Worm (Caenorhabditis elegans): ENCODE measurements around the gene baz-2.

The baz-2 gene

ce11 chrIII:7622922-7623321, 32.9 kb downstream of the baz-2 start:
- no peak for TF ChIP-seq unc-62 (GFP tag; optimal IDR thresholded peaks at IDR 0.05)

DNA sequence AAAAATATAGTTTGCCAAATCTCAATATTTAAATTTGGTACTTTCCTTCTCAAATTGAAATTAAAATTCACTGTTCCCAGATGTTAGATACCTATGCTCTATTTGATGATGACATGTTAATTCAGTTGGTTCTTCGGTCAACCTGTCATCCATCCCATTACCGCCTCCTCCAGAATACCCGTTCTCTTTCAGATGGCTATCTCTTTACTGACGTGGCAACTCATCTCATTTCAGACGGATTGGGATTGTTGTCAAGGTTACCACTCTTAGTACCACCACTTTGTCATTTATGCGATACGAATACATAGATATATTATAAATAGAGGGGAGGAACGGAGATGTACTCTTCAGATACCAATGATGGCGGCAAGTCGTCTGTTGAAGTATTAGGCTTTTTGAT, 34.5 kb downstream of the baz-2 start:
- no peak for TF ChIP-seq unc-62 (GFP tag; optimal IDR thresholded peaks at IDR 0.05)

ce11 chrIII:7619846-7620245, 36.0 kb downstream of the baz-2 start:
- TF ChIP-seq unc-62 (GFP tag; optimal IDR thresholded peaks at IDR 0.05) = no peak

ce11 chrIII:7618294-7618693, 37.5 kb downstream of the baz-2 start:
- TF ChIP-seq unc-62 (GFP tag; optimal IDR thresholded peaks at IDR 0.05) = no peak

ce11 chrIII:7616228-7616627, 39.6 kb downstream of the baz-2 start, which contains the start of gene T04A6.1:
Gene T04A6.1, plus strand, starts transcription at chrIII:7616528.
- no peak for TF ChIP-seq unc-62 (GFP tag; optimal IDR thresholded peaks at IDR 0.05)

- TF ChIP-seq unc-62 (GFP tag; optimal IDR thresholded peaks at IDR 0.05) = no peak
These were observed 41.3 kb downstream of the baz-2 start, which contains the start of gene T04A6.2 for ce11 chrIII:7614530-7614929. Gene T04A6.2, plus strand, starts transcription at chrIII:7614830.

ce11 chrIII:7609168-7609567, 46.7 kb downstream of the baz-2 start, which contains the start of gene nsph-4.3:
Gene nsph-4.3, minus strand, starts transcription at chrIII:7609268.
- TF ChIP-seq unc-62 (GFP tag; optimal IDR thresholded peaks at IDR 0.05) = no peak

DNA sequence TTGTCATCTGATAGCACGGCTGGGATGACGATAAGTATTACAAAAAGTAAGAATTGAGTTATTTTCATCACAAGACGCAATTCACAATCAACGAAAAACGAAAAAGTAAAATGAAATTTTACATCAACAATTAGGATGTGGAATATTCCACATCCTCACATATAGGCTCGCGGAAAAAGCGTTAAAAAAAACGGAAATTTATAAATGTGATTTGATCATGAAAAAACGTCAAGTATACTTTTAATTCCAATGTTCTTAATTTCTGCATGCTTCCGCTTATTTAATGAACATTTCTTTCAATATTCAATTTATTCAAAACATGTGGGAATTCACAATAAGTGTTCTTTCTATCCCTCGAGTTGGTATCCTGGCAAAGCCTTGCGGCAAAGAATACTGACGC, 47.6 kb downstream of the baz-2 start, which contains the start of gene T04A6.3:
T04A6.3 (minus strand) TSS at position 101 of the 400 bp plus-strand sequence.
- no peak for TF ChIP-seq unc-62 (GFP tag; optimal IDR thresholded peaks at IDR 0.05)

All from whole organism, dauer.